Fruit fly (Drosophila melanogaster): ENCODE results near the gene CstF50.
A peak's percentile ranks its signal among the peaks of the same experiment; 100 is the strongest.

CstF50 gene

dm6 chr3R:31767528-31767927 is 30.8 kb upstream of the CstF50 start (continued):
- peak; percentile 30 for TF ChIP-seq Ets96B (tag; optimal IDR thresholded peaks at IDR 0.05)

dm6 chr3R:31765145-31765544 is 28.4 kb upstream of the CstF50 start:
- TF ChIP-seq lz (GFP tag; optimal IDR thresholded peaks at IDR 0.05) (no peak), Gug (GFP tag; IDR thresholded peaks at IDR 0.05) (no peak), CG7368 (GFP tag; optimal IDR thresholded peaks at IDR 0.05) (no peak), Ets21C (GFP tag; optimal IDR thresholded peaks at IDR 0.05) (no peak), vri (GFP tag; optimal IDR thresholded peaks at IDR 0.05) (no peak), achi (GFP tag; optimal IDR thresholded peaks at IDR 0.05) (no peak), CG8319 (GFP tag; optimal IDR thresholded peaks at IDR 0.05) (no peak), Met (GFP tag; optimal IDR thresholded peaks at IDR 0.05) (no peak), CG11762 (GFP tag; optimal IDR thresholded peaks at IDR 0.05; ENCODE audit: insufficient read depth) (no peak), CG3919 (GFP tag; optimal IDR thresholded peaks at IDR 0.05) (no peak), CG8632 (GFP tag; optimal IDR thresholded peaks at IDR 0.05) (no peak), CG6808 (GFP tag; optimal IDR thresholded peaks at IDR 0.05) (no peak), CG34406 (GFP tag; optimal IDR thresholded peaks at IDR 0.05) (no peak), CG8119 (GFP tag; IDR thresholded peaks at IDR 0.05) (no peak), CG16779 (tag; optimal IDR thresholded peaks at IDR 0.05) (no peak)

dm6 chr3R:31764672-31765071 is 27.9 kb upstream of the CstF50 start, which contains the start of gene CG2150:
CG2150 (minus strand) TSS chr3R:31764772.
- TF ChIP-seq achi (GFP tag; optimal IDR thresholded peaks at IDR 0.05) (no peak), Blimp-1 (GFP tag; optimal IDR thresholded peaks at IDR 0.05) (no peak), CG10631 (GFP tag; optimal IDR thresholded peaks at IDR 0.05) (no peak), eg (GFP tag; IDR thresholded peaks at IDR 0.05) (peak; percentile 36; the same call in 1 of the 3 replicates), CG6276 (GFP tag; optimal IDR thresholded peaks at IDR 0.05) (peak; percentile 48), CG15336 (GFP tag; IDR thresholded peaks at IDR 0.05) (0 out of 2 replicates have a peak, but pooled peaks have one; percentile 19), CG11902 (GFP tag; optimal IDR thresholded peaks at IDR 0.05) (no peak), CG6808 (GFP tag; optimal IDR thresholded peaks at IDR 0.05) (no peak)

- TF ChIP-seq CG1621 (tag; optimal IDR thresholded peaks at IDR 0.05) (peak; percentile 62), CG10631 (GFP tag; optimal IDR thresholded peaks at IDR 0.05) (peak; percentile 68), CG11902 (GFP tag; optimal IDR thresholded peaks at IDR 0.05) (peak; percentile 45), OdsH (GFP tag; optimal IDR thresholded peaks at IDR 0.05) (peak; percentile 75), net (GFP tag; optimal IDR thresholded peaks at IDR 0.05) (peak; percentile 67), Lpt (GFP tag; optimal IDR thresholded peaks at IDR 0.05) (peak; percentile 69), CG34406 (GFP tag; optimal IDR thresholded peaks at IDR 0.05) (peak; percentile 60), Ets21C (GFP tag; optimal IDR thresholded peaks at IDR 0.05) (no peak), pdm3 (GFP tag; optimal IDR thresholded peaks at IDR 0.05) (peak; percentile 68), Ets96B (tag; optimal IDR thresholded peaks at IDR 0.05) (peak; percentile 81), Eip93F (GFP tag; optimal IDR thresholded peaks at IDR 0.05) (no peak), cyc (GFP tag; optimal IDR thresholded peaks at IDR 0.05) (no peak), CG11762 (GFP tag; optimal IDR thresholded peaks at IDR 0.05; ENCODE audit: insufficient read depth) (peak; percentile 68), Eip78C (GFP tag) (peak; percentile 95), CG8632 (GFP tag; optimal IDR thresholded peaks at IDR 0.05) (peak; percentile 71), CG10669 (GFP tag; optimal IDR thresholded peaks at IDR 0.05) (peak; percentile 73), CG32006 (GFP tag; optimal IDR thresholded peaks at IDR 0.05) (peak; percentile 81), CG8319 (GFP tag; optimal IDR thresholded peaks at IDR 0.05) (peak; percentile 31), vri (GFP tag; optimal IDR thresholded peaks at IDR 0.05) (no peak), Sox15 (GFP tag; optimal IDR thresholded peaks at IDR 0.05) (peak; percentile 57), achi (GFP tag; optimal IDR thresholded peaks at IDR 0.05) (peak; percentile 78), Sox14 (GFP tag; optimal IDR thresholded peaks at IDR 0.05) (peak; percentile 34), CG6276 (GFP tag; optimal IDR thresholded peaks at IDR 0.05) (peak; percentile 43), Met (GFP tag; optimal IDR thresholded peaks at IDR 0.05) (no peak), fkh (GFP tag; optimal IDR thresholded peaks at IDR 0.05) (no peak), dac (GFP tag; optimal IDR thresholded peaks at IDR 0.05) (peak; percentile 35), topi (GFP tag; optimal IDR thresholded peaks at IDR 0.05) (peak; percentile 28), CG9139 (GFP tag; optimal IDR thresholded peaks at IDR 0.05) (peak; percentile 27), svp (GFP tag) (peak; percentile 69), Gug (GFP tag; IDR thresholded peaks at IDR 0.05) (peak; percentile 62), CG31627 (GFP tag; optimal IDR thresholded peaks at IDR 0.05) (no peak), CG8119 (GFP tag; IDR thresholded peaks at IDR 0.05) (peak; percentile 67; the same call in 2 of the 3 replicates), spab (GFP tag; optimal IDR thresholded peaks at IDR 0.05) (peak; percentile 58), esn (GFP tag; optimal IDR thresholded peaks at IDR 0.05) (no peak), CG6808 (GFP tag; optimal IDR thresholded peaks at IDR 0.05) (peak; percentile 57), acj6 (GFP tag; optimal IDR thresholded peaks at IDR 0.05) (peak; percentile 68), Sox102F (GFP tag; optimal IDR thresholded peaks at IDR 0.05) (peak; percentile 24)
These were observed 25.9 kb upstream of the CstF50 start for dm6 chr3R:31762672-31763071.

All from whole organism, prepupa.